Worm (Caenorhabditis elegans): ENCODE measurements around the gene his-40.

DNA sequence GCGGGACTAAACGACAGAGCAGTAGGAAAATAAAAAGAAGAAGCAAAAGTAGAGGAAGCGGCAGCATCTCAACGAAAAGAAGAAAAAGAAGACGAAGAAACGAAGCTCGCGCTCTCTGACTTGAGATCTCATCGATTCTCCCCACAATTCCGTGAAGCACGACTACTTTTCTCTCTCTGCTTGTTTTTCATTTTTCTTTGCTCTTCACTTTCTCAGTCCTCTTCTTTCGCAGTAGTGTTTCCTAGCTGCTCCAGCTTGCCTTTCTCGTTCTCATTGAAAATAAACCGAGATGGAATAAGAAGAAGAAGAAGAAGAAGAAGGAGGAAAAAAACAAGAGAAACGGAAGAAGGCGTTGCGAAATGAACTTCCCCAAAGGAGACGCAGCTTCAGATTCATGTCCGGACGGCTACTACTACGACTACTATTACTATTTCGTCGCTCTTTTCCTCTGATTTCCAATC is 25.2 kb upstream of the his-40 start:
- no peak for TF ChIP-seq flt-1 (GFP tag; IDR thresholded peaks at IDR 0.05)
- no peak for TF ChIP-seq ets-7 (tag; optimal IDR thresholded peaks at IDR 0.05)
- no peak for TF ChIP-seq tra-4 (tag; optimal IDR thresholded peaks at IDR 0.05)
- no peak for TF ChIP-seq ceh-36 (tag; optimal IDR thresholded peaks at IDR 0.05)
- TF ChIP-seq scrt-1 (GFP tag; IDR thresholded peaks at IDR 0.05) = no peak
- no peak for TF ChIP-seq tbx-11 (GFP tag; IDR thresholded peaks at IDR 0.05)
- no peak for TF ChIP-seq ama-1 (optimal IDR thresholded peaks at IDR 0.05)
- TF ChIP-seq pes-1 (GFP tag; IDR thresholded peaks at IDR 0.05) = no peak
- no peak for TF ChIP-seq B0310.2 (tag; optimal IDR thresholded peaks at IDR 0.05)

Measured in whole organism, early embryonic.